Fruit fly (Drosophila melanogaster): ENCODE results near the gene CG11034.

DNA sequence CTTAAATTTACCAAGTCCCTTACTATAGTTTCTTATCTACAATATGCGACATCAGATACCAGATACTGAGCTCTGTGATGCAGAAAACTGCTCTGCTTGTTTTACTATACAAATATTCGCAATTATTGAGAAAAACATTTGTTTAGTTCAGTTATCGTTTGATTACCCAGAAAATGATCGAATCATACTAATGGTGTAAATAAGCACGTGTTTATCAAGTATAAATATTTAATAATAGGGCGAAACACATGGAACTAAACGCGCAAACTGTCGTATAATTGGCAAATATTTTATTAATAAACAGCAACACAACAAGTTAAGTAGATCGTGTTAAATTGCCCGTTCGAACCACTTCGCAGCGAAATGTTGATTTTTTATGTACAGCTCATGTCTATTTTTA lies 7.2 kb upstream of the CG11034 start:
- TF ChIP-seq CG8478 (optimal IDR thresholded peaks at IDR 0.05) (no peak), CTCF (optimal IDR thresholded peaks at IDR 0.05) (no peak)

Measured in S2 (cell line).